Fruit fly (Drosophila melanogaster): ENCODE data around the gene CG13698.

DNA sequence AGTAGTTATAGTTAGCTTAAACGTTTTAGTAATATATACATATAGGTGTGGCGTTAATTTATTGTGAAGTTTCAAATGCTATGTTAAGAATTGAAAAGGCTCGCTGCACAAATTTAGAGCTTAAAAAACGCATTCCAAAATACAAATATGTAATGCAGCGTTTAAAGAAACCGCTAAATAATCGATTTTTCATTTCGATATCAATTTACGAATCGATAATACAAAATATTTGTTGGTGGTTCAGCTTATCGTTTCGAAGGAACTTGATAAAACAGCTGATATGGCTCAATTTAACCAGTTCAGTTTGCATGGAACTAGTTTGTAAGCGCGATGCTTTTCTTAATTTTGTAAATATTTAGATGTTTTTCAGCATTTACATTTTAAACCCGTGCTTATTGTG, 6.7 kb upstream of the CG13698 start, which contains the start of the genes CG32195 and CG7341:
- no peak for TF ChIP-seq psq (GFP tag; optimal IDR thresholded peaks at IDR 0.05)
- TF ChIP-seq HLH106 (tag; optimal IDR thresholded peaks at IDR 0.05) = no peak
- TF ChIP-seq CG9705 (GFP tag; optimal IDR thresholded peaks at IDR 0.05) = no peak
- no peak for TF ChIP-seq Dif (GFP tag; optimal IDR thresholded peaks at IDR 0.05; ENCODE audit: partially characterized antibody)

Measured in whole organism, wandering third instar larva.